Worm (Caenorhabditis elegans): ENCODE data around the gene F42A10.5.
A peak's percentile ranks its signal among the peaks of the same experiment; 100 is the strongest.
"Not testable (repeated sequence)": the region's sequence is repeated elsewhere in the genome, so short reads cannot be mapped to it uniquely, and the experiment has no call there.

ce11 chrIII:6133389-6133789 lies 39.9 kb downstream of the F42A10.5 start:
- peak; percentile 88 for TF ChIP-seq sptf-1 (tag; optimal IDR thresholded peaks at IDR 0.05)
- not testable (repeated sequence) for TF ChIP-seq pha-4, nhr-76, nhr-237, unc-39 (tag; optimal IDR thresholded peaks at IDR 0.05)
